Fruit fly (Drosophila melanogaster): ENCODE results near the gene ghi.

dm6 chr3L:9501298-9501697 lies 49.6 kb downstream of the ghi start:
- TF ChIP-seq cic (GFP tag; optimal IDR thresholded peaks at IDR 0.05) (no peak), pad (GFP tag; optimal IDR thresholded peaks at IDR 0.05) (no peak), kay (GFP tag; ENCODE audit: borderline replicate concordance) (peak; percentile 67)
